Worm (Caenorhabditis elegans) whole organism, L4/young adult: ENCODE measurements around the gene Y55F3BL.6.
"Not testable (repeated sequence)": the region's sequence is repeated elsewhere in the genome, so short reads cannot be mapped to it uniquely, and the experiment has no call there.

ENCODE experiments used
- W03F9.2 ChIP-seq: fragments of 150-350 bp; optimal IDR thresholded peaks from 2 replicates; lab custom pipeline; 2014; ENCODE audit warnings: missing biosample characterization, missing genetic modification characterization
- dao-5 ChIP-seq: sonication (generic microtip); optimal IDR thresholded peaks from 2 replicates; lab custom pipeline; 2016; ENCODE audit warnings: missing genotype, missing genetic modification characterization, moderate library complexity, missing compliant biosample characterization
- him-1 ChIP-seq: sonication (generic microtip); optimal IDR thresholded peaks from 2 replicates; lab custom pipeline; 2016; ENCODE audit warnings: missing genotype, missing genetic modification reagents, missing genetic modification characterization, missing compliant biosample characterization

Gene Y55F3BL.6

DNA sequence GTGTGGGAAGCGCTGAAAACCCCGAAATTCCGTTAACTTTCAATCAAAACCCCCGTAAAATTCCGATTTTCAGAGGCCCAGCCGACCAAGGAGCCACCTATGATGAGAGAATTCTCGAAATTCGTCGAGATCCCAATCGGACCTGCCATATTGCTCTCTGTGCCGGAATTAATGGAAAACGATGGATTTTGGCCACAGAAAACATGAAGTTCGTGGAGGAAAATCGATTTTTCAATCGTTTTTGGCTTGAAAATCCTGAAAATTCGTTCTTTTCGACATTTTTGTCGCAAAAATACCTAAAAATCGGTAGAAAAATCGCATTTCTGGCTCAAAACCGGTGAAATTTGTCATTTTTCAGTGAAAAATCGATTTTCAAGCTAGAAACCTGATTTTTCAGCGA, 33.3 kb downstream of the Y55F3BL.6 start:
- TF ChIP-seq W03F9.2 (tag; lab: Kevin White, UChicago) (no peak), him-1 (tag; lab: Kevin White, UChicago) (no peak), dao-5 (no peak)

DNA sequence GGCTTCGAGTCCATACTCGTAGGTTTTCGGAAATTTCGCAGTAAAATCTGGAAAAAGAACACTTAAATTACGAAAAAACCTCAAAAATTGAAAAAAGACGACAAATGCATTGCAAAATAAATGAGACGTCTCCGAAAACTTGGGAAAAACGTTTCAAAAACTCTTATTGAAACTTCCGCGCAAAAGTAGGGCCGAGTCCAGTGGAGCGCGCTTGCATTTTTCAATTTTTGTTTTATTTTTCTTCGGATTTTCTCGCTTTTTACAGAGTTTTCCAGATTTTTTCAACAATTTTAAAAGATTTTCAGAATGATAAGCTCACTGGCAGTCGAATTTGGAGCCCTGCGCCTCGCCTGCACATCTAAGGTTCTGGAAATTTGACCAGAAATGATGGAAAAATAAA, 33.9 kb downstream of the Y55F3BL.6 start, which contains the start of gene mrpl-2:
Gene mrpl-2, plus strand, starts transcription at position 307 of the 400 bp plus-strand sequence.
- TF ChIP-seq him-1 (tag; lab: Kevin White, UChicago) (no peak), W03F9.2 (tag; lab: Kevin White, UChicago) (no peak), dao-5 (no peak)

ce11 chrIV:771061-771460, 35.8 kb downstream of the Y55F3BL.6 start, which contains the start of gene F56B3.9:
Gene F56B3.9 (plus strand): TSS chrIV:771361.
- not testable (repeated sequence) for TF ChIP-seq dao-5; W03F9.2 (tag; lab: Kevin White, UChicago); him-1 (tag; lab: Kevin White, UChicago)

DNA sequence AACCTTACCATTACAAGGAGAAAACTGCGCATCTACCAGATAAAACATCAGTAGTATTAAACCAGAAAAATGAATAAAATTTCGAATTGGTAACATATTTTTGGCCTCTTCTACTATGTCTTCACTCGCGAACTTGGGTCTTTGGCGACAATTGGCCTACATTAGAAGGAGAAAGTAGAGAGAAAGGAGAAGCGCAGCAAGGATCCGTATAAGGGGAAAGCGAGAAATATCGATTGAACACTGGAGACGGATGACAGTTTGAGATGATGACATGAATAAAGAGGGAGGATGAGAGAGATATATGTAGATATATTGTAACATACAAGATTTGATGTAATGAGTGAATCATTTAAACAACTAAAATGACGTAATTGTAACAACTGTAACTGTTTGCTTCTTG, 38.6 kb downstream of the Y55F3BL.6 start, which contains the start of gene F56B3.2:
Gene F56B3.2, minus strand, starts transcription at position 273 of the 400 bp plus-strand sequence.
- TF ChIP-seq W03F9.2 (tag; lab: Kevin White, UChicago) (no peak), dao-5 (no peak), him-1 (tag; lab: Kevin White, UChicago) (no peak)

DNA sequence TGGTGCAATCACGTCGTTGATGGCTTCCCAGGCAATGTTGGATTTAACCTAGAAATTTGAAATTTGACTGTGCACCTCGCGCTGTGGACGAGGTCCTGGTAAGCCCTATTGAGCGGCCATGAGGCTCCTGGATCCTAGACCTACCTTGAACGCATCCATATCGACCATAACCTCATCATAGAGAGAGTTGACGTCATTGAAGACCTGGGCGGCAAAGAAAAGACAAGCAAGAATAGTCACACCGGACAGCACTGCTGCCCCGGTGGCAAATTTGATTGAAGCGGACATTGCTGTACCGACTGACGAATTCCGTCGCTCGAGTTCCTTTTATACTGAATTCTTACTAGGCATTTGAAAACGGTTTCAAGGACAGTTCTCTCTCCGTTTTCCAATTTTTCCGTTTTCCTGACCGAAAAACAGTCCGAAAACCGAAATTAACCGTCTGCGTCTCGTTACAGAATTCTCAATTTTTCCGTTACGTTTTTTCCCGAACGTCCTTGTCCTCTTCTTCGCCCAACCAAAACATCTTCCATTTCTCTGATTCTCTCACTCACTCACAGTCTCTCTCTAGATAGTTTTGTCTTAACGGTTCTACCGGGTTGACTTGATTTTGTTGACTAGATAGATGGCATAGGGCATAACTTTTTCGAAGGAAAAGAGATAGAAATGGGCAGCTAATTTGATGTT, 43.4 kb downstream of the Y55F3BL.6 start, which contains the start of gene col-103:
Gene col-103, minus strand, starts transcription at position 302 of the 687 bp plus-strand sequence.
- TF ChIP-seq him-1 (tag; lab: Kevin White, UChicago) (no peak), W03F9.2 (tag; lab: Kevin White, UChicago) (no peak), dao-5 (no peak)

ce11 chrIV:762486-763376, 44.1 kb downstream of the Y55F3BL.6 start:
- TF ChIP-seq him-1 (tag; lab: Kevin White, UChicago) (no peak), W03F9.2 (tag; lab: Kevin White, UChicago) (no peak), dao-5 (no peak)

- TF ChIP-seq W03F9.2 (tag; lab: Kevin White, UChicago) (no peak), him-1 (tag; lab: Kevin White, UChicago) (no peak), dao-5 (no peak)
These were observed 44.8 kb downstream of the Y55F3BL.6 start for ce11 chrIV:762016-762459.

DNA sequence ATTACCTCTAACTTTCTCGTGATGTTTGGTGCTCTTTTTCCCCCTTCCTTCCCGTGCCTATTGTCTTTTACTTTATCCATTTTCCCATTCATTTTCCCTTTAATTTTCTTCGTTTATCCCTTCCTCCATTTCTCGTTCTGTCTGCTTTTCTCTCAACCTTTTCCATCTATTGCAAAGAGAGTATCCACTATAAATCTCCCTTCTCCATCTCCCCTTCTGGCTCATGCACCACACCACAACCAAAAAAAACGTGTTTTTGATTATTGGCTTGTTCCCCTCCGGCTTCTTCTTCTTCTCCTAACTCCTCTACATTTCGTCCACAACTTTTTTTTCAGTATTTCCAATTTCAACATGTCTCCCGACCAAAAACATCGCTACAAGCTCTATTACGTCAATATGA, 46.6 kb downstream of the Y55F3BL.6 start, which contains the start of gene gst-40:
Gene gst-40, plus strand, starts transcription at position 236 of the 400 bp plus-strand sequence.
- TF ChIP-seq dao-5 (no peak), W03F9.2 (tag; lab: Kevin White, UChicago) (no peak), him-1 (tag; lab: Kevin White, UChicago) (no peak)

ce11 chrIV:757548-757947, 49.3 kb downstream of the Y55F3BL.6 start:
- no peak for TF ChIP-seq him-1 (tag; lab: Kevin White, UChicago)
- no peak for TF ChIP-seq W03F9.2 (tag; lab: Kevin White, UChicago)
- TF ChIP-seq dao-5: no peak

- TF ChIP-seq W03F9.2 (tag; lab: Kevin White, UChicago) (no peak), dao-5 (no peak), him-1 (tag; lab: Kevin White, UChicago) (no peak)
These were observed 49.9 kb downstream of the Y55F3BL.6 start for ce11 chrIV:756956-757355.

- no peak for TF ChIP-seq him-1 (tag; lab: Kevin White, UChicago)
- no peak for TF ChIP-seq dao-5
- TF ChIP-seq W03F9.2 (tag; lab: Kevin White, UChicago): no peak
These were observed 50.5 kb downstream of the Y55F3BL.6 start, which contains the start of gene srt-23 for ce11 chrIV:756421-756820. Gene srt-23 (plus strand): TSS chrIV:756721.
